Fruit fly (Drosophila melanogaster) whole organism, pupa: Measurements from ENCODE around the gene fz2.

ENCODE experiments used
- CG14655 ChIP-seq: fragments of 200-800 bp; sonication (Bioruptor generic); optimal IDR thresholded peaks from 3 replicates; lab custom pipeline; 2017; ENCODE audit warnings: mild to moderate bottlenecking, missing biosample characterization, missing genetic modification reagents, missing genetic modification characterization
- CG15710 ChIP-seq: fragments of 200-800 bp; sonication (Bioruptor generic); optimal IDR thresholded peaks from 2 replicates; lab custom pipeline; 2018; ENCODE audit warnings: missing biosample characterization, mild to moderate bottlenecking, missing genetic modification characterization, moderate library complexity
- CG32121 ChIP-seq: fragments of 200-800 bp; sonication (Bioruptor generic); IDR thresholded peaks from 2 replicates; pipeline ENCODE4 v1.3.6; 2022; ENCODE audit warnings: missing biosample characterization, missing genetic modification characterization
- CG34367 ChIP-seq: fragments of 200-800 bp; sonication (Bioruptor generic); optimal IDR thresholded peaks from 2 replicates; lab custom pipeline; 2018; ENCODE audit warnings: missing biosample characterization, mild to moderate bottlenecking, missing genetic modification characterization
- CG8159 ChIP-seq: fragments of 200-800 bp; sonication (Bioruptor generic); optimal IDR thresholded peaks from 3 replicates; lab custom pipeline; 2018; ENCODE audit warnings: missing biosample characterization, mild to moderate bottlenecking, missing genetic modification characterization, moderate library complexity
- CG8301 ChIP-seq: fragments of 200-800 bp; sonication (Bioruptor generic); optimal IDR thresholded peaks from 2 replicates; lab custom pipeline; 2018; ENCODE audit warnings: missing biosample characterization, mild to moderate bottlenecking, missing genetic modification characterization
- CG9948 ChIP-seq: fragments of 200-800 bp; sonication (Bioruptor generic); optimal IDR thresholded peaks from 2 replicates; lab custom pipeline; 2018; ENCODE audit warnings: missing biosample characterization, mild to moderate bottlenecking, missing genetic modification characterization, moderate library complexity
- EcR ChIP-seq: fragments of 200-800 bp; sonication (Bioruptor generic); optimal IDR thresholded peaks from 3 replicates; lab custom pipeline; 2019; ENCODE audit warnings: missing biosample characterization, missing genetic modification characterization, mild to moderate bottlenecking, moderate library complexity, missing genetic modification reagents
- Ets98B ChIP-seq: fragments of 200-800 bp; sonication (Bioruptor generic); IDR thresholded peaks from 2 replicates; pipeline ENCODE4 v1.3.6; 2022; ENCODE audit warnings: missing biosample characterization, missing genetic modification characterization
- fd96Ca ChIP-seq: fragments of 200-800 bp; sonication (Bioruptor generic); IDR thresholded peaks from 3 replicates; pipeline ENCODE4 v1.3.6; 2022; ENCODE audit warnings: missing biosample characterization, missing genetic modification characterization
- gl ChIP-seq: fragments of 200-800 bp; sonication (Bioruptor generic); optimal IDR thresholded peaks from 2 replicates; lab custom pipeline; 2018; ENCODE audit warnings: missing biosample characterization, mild to moderate bottlenecking, missing genetic modification characterization

DNA sequence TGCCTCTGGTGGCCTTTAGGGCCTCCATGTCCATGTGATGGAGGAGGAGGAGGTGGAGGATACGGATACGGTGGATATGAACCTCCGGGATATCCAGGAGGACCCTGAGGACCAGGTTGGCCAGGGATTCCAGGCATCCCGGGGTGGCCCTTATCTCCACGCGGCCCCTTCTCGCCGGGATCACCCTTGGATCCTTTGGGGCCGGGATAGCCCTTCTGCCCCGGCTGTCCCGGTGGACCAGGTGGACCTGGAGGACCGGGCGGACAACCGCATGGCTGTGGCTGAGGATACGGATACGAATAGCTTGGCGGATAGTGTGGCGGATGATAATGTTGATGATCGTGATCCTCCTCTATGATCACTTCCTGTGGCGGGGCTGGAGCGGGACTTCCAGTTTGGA is 45.1 kb upstream of the fz2 start:
- TF ChIP-seq CG14655, result no peak
- TF ChIP-seq gl, result no peak
- no peak for TF ChIP-seq fd96Ca (GFP tag; lab: Robert Waterston, UW)
- TF ChIP-seq Ets98B (GFP tag; lab: Robert Waterston, UW), result no peak
- TF ChIP-seq CG9948 (tag; lab: Kevin White, UChicago), result no peak
- no peak for TF ChIP-seq EcR (GFP tag; lab: Kevin White, UChicago)
- no peak for TF ChIP-seq CG15710 (tag; lab: Kevin White, UChicago)
- TF ChIP-seq CG32121, result no peak
- TF ChIP-seq CG8301 (tag; lab: Kevin White, UChicago), result no peak
- TF ChIP-seq CG8159 (tag; lab: Kevin White, UChicago), result no peak
- TF ChIP-seq CG34367 (tag; lab: Kevin White, UChicago), result no peak
